Worm (Caenorhabditis elegans) whole organism, L1 larva: Measurements from ENCODE around the gene F56C9.8.
A peak's percentile ranks its signal among the peaks of the same experiment; 100 is the strongest.

Source experiments
- C16A3.4 ChIP-seq: fragments of 150-350 bp; optimal IDR thresholded peaks from 2 replicates; lab custom pipeline; 2014; ENCODE audit warnings: missing biosample characterization, missing genetic modification characterization
- C34B4.2 ChIP-seq: sonication (generic microtip); optimal IDR thresholded peaks from 2 replicates; lab custom pipeline; 2017; ENCODE audit warnings: mild to moderate bottlenecking, missing genetic modification characterization, missing compliant biosample characterization
- F16B12.6 ChIP-seq: fragments of 150-350 bp; optimal IDR thresholded peaks from 2 replicates; lab custom pipeline; 2014; ENCODE audit warnings: missing biosample characterization, missing genetic modification characterization
- aha-1 ChIP-seq: fragments of 150-350 bp; optimal IDR thresholded peaks from 2 replicates; lab custom pipeline; 2014; ENCODE audit warnings: missing biosample characterization, missing genetic modification characterization
- aly-2 ChIP-seq: fragments of 150-350 bp; optimal IDR thresholded peaks from 2 replicates; lab custom pipeline; 2014; ENCODE audit warnings: missing biosample characterization, missing genetic modification characterization
- blmp-1 ChIP-seq: fragments of 150-350 bp; optimal IDR thresholded peaks from 2 replicates; lab custom pipeline; 2014; ENCODE audit warnings: missing biosample characterization, missing genetic modification characterization
- ceh-63 ChIP-seq: fragments of 200-800 bp; sonication (Bioruptor generic); optimal IDR thresholded peaks from 2 replicates; lab custom pipeline; 2018; ENCODE audit warnings: mild to moderate bottlenecking, missing genetic modification characterization, missing compliant biosample characterization
- ceh-82 ChIP-seq, 3 experiments: fragments of 150-350 bp in 1 of 3; sonication (generic microtip) in 2 of 3; optimal IDR thresholded peaks; 2 replicates each; lab custom pipeline; 2014 to 2017; ENCODE audit warnings: missing biosample characterization in 3 of 3, missing genetic modification characterization in 3 of 3
- dpl-1 ChIP-seq, 3 experiments: fragments of 150-350 bp in 2 of 3; sonication (generic microtip) in 1 of 3; optimal IDR thresholded peaks; 2 replicates each; lab custom pipeline; 2014 to 2017; ENCODE audit warnings: missing biosample characterization in 3 of 3, missing genetic modification characterization in 3 of 3, missing genetic modification reagents in 3 of 3
- dsc-1 ChIP-seq: sonication (generic microtip); optimal IDR thresholded peaks from 2 replicates; lab custom pipeline; 2016; ENCODE audit warnings: mild to moderate bottlenecking, missing genetic modification characterization, missing compliant biosample characterization
- efl-1 ChIP-seq, 4 experiments: fragments of 150-350 bp; optimal IDR thresholded peaks in 3 of 4; peaks in 1 of 4; 1 replicate in 1 of 4; 2 replicates in 3 of 4; lab custom pipeline; 2014; ENCODE audit warnings: missing biosample characterization in 2 of 4, missing genetic modification characterization in 2 of 4, missing genetic modification reagents in 2 of 4
- elt-3 ChIP-seq, 6 experiments: fragments of 150-350 bp in 1 of 6; sonication (generic microtip); optimal IDR thresholded peaks; 2 replicates each; lab custom pipeline; 2017 to 2018; ENCODE audit warnings: missing biosample characterization in 6 of 6, missing genetic modification characterization in 6 of 6, inconsistent platforms in 1 of 6
- fkh-4 ChIP-seq: sonication (generic microtip); optimal IDR thresholded peaks from 2 replicates; lab custom pipeline; 2016; ENCODE audit warnings: missing compliant biosample characterization, missing genetic modification characterization, borderline replicate concordance
- grh-1 ChIP-seq: fragments of 200-800 bp; sonication (Bioruptor generic); IDR thresholded peaks from 2 replicates; pipeline ENCODE4 v1.3.6; 2022; ENCODE audit warnings: missing genetic modification reagents, missing genetic modification characterization, missing compliant biosample characterization
- hlh-4 ChIP-seq: sonication (generic microtip); optimal IDR thresholded peaks from 2 replicates; lab custom pipeline; 2016; ENCODE audit warnings: mild to moderate bottlenecking, missing genetic modification characterization, missing compliant biosample characterization
- irx-1 ChIP-seq: sonication (generic microtip); optimal IDR thresholded peaks from 2 replicates; lab custom pipeline; 2016; ENCODE audit warnings: missing genetic modification characterization, missing compliant biosample characterization
- isw-1 ChIP-seq: fragments of 200-800 bp; sonication (Bioruptor generic); IDR thresholded peaks from 2 replicates; pipeline ENCODE4 v1.3.6; 2022; ENCODE audit warnings: missing genetic modification characterization, missing compliant biosample characterization
- jun-1 ChIP-seq: fragments of 150-350 bp; optimal IDR thresholded peaks from 2 replicates; lab custom pipeline; 2014; ENCODE audit warnings: missing biosample characterization, missing genetic modification reagents, missing genetic modification characterization
- lin-14 ChIP-seq: fragments of 200-800 bp; sonication (Bioruptor generic); optimal IDR thresholded peaks from 2 replicates; lab custom pipeline; 2018; ENCODE audit warnings: mild to moderate bottlenecking, missing genetic modification characterization, moderate library complexity, missing compliant biosample characterization
- lin-15B ChIP-seq: fragments of 150-350 bp; sonication (generic microtip); optimal IDR thresholded peaks from 3 replicates; lab custom pipeline; 2014; ENCODE audit warnings: missing biosample characterization, missing genetic modification characterization
- lin-35 ChIP-seq, 2 experiments: fragments of 150-350 bp; optimal IDR thresholded peaks; 2 replicates each; lab custom pipeline; 2014; ENCODE audit warnings: missing biosample characterization in 2 of 2, missing genetic modification characterization in 2 of 2, missing genetic modification reagents in 2 of 2
- lsy-2 ChIP-seq, 2 experiments: fragments of 150-350 bp; optimal IDR thresholded peaks; 2 replicates each; lab custom pipeline; 2014; ENCODE audit warnings: missing biosample characterization in 2 of 2, missing genetic modification characterization in 2 of 2
- mdl-1 ChIP-seq, 2 experiments: fragments of 150-350 bp; optimal IDR thresholded peaks; 2 replicates each; lab custom pipeline; 2014 to 2017; ENCODE audit warnings: missing biosample characterization in 2 of 2, missing genetic modification characterization in 2 of 2, inconsistent platforms in 1 of 2
- mef-2 ChIP-seq: fragments of 150-350 bp; optimal IDR thresholded peaks from 2 replicates; lab custom pipeline; 2014; ENCODE audit warnings: missing biosample characterization, missing genetic modification characterization
- mep-1 ChIP-seq: fragments of 150-350 bp; optimal IDR thresholded peaks from 2 replicates; lab custom pipeline; 2014; ENCODE audit warnings: missing biosample characterization, missing genetic modification characterization
- nhr-20 ChIP-seq: sonication (generic microtip); optimal IDR thresholded peaks from 2 replicates; lab custom pipeline; 2016; ENCODE audit warnings: mild to moderate bottlenecking, missing genetic modification characterization, missing compliant biosample characterization
- nhr-28 ChIP-seq: fragments of 150-350 bp; optimal IDR thresholded peaks from 2 replicates; lab custom pipeline; 2014; ENCODE audit warnings: missing biosample characterization, missing genetic modification characterization
- nhr-47 ChIP-seq: sonication (generic microtip); optimal IDR thresholded peaks from 2 replicates; lab custom pipeline; 2016; ENCODE audit warnings: mild to moderate bottlenecking, missing genetic modification characterization, moderate library complexity, missing compliant biosample characterization
- nhr-71 ChIP-seq: sonication (generic microtip); optimal IDR thresholded peaks from 2 replicates; lab custom pipeline; 2016; ENCODE audit warnings: mild to moderate bottlenecking, missing genetic modification characterization, moderate library complexity, missing compliant biosample characterization
- nhr-84 ChIP-seq: sonication (generic microtip); optimal IDR thresholded peaks from 2 replicates; lab custom pipeline; 2017; ENCODE audit warnings: missing biosample characterization, missing genetic modification characterization
- nhr-85 ChIP-seq: sonication (generic microtip); peaks from one replicate; lab custom pipeline; 2016; ENCODE audit warnings: missing genetic modification characterization, inconsistent platforms, missing compliant biosample characterization
- nhr-90 ChIP-seq: sonication (generic microtip); optimal IDR thresholded peaks from 2 replicates; lab custom pipeline; 2016; ENCODE audit warnings: mild to moderate bottlenecking, missing genetic modification characterization, missing compliant biosample characterization; ENCODE audit not compliant: poor library complexity
- pag-3 ChIP-seq: sonication (generic microtip); optimal IDR thresholded peaks from 2 replicates; lab custom pipeline; 2017; ENCODE audit warnings: missing genetic modification characterization, mild to moderate bottlenecking, missing compliant biosample characterization, antibody characterized with exemption, borderline replicate concordance; ENCODE audit not compliant: insufficient read depth
- rnt-1 ChIP-seq: sonication (generic microtip); optimal IDR thresholded peaks from 2 replicates; lab custom pipeline; 2016; ENCODE audit warnings: mild to moderate bottlenecking, missing genetic modification characterization, moderate library complexity, missing compliant biosample characterization
- snu-23 ChIP-seq: sonication (generic microtip); optimal IDR thresholded peaks from 2 replicates; lab custom pipeline; 2016; ENCODE audit warnings: missing genetic modification characterization, missing compliant biosample characterization
- swsn-7 ChIP-seq: sonication (generic microtip); optimal IDR thresholded peaks from 2 replicates; lab custom pipeline; 2016; ENCODE audit warnings: missing genetic modification characterization, missing compliant biosample characterization
- tbx-2 ChIP-seq: sonication (generic microtip); optimal IDR thresholded peaks from 2 replicates; lab custom pipeline; 2016; ENCODE audit warnings: missing genetic modification characterization, missing compliant biosample characterization
- unc-130 ChIP-seq: fragments of 150-350 bp; optimal IDR thresholded peaks from 2 replicates; lab custom pipeline; 2017; ENCODE audit warnings: missing biosample characterization, missing genetic modification characterization, inconsistent platforms
- unc-30 ChIP-seq: sonication (generic microtip); optimal IDR thresholded peaks from 2 replicates; lab custom pipeline; 2017; ENCODE audit warnings: missing biosample characterization, missing genetic modification characterization
- unc-62 ChIP-seq: fragments of 150-350 bp; optimal IDR thresholded peaks from 2 replicates; lab custom pipeline; 2014; ENCODE audit warnings: missing biosample characterization, missing genetic modification reagents, missing genetic modification characterization
- unc-86 ChIP-seq: sonication (generic microtip); optimal IDR thresholded peaks from 2 replicates; lab custom pipeline; 2016; ENCODE audit warnings: missing genetic modification characterization, missing compliant biosample characterization
- xbp-1 ChIP-seq: sonication (generic microtip); optimal IDR thresholded peaks from 2 replicates; lab custom pipeline; 2016; ENCODE audit warnings: missing genetic modification characterization, missing compliant biosample characterization
- zip-4 ChIP-seq: fragments of 200-800 bp; sonication (Bioruptor generic); optimal IDR thresholded peaks from 2 replicates; lab custom pipeline; 2018; ENCODE audit warnings: mild to moderate bottlenecking, missing genetic modification characterization, moderate library complexity, missing compliant biosample characterization
- ztf-11 ChIP-seq, 2 experiments: sonication (generic microtip); optimal IDR thresholded peaks; 2 replicates each; lab custom pipeline; 2016 to 2017; ENCODE audit warnings: missing genetic modification characterization in 2 of 2, missing biosample characterization in 1 of 2, missing compliant biosample characterization in 1 of 2

F56C9.8 gene

DNA sequence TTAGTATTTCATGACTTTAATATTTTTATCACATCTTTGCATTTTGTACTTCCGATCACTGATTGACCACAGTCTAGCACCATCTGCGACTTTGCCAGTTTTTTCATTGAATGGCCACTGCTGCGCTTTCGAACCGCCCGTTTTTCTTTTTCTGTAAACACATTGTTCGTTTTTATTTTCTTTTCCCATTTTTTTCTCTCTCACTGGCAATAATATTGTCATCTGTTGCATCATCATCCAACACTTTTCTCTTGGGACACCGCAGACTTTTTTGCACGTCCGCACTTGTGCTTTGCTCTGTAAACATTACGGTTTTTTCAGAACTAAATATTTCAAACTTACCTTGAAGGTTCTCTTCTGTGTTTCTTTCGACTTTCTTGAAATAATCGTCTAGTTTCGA is 39.3 kb upstream of the F56C9.8 start (continued):
- no peak for TF ChIP-seq C34B4.2 (tag; lab: Kevin White, UChicago)
- TF ChIP-seq aly-2 (tag; lab: Kevin White, UChicago): no peak
- TF ChIP-seq, all 84 proteins: peak for 4

DNA sequence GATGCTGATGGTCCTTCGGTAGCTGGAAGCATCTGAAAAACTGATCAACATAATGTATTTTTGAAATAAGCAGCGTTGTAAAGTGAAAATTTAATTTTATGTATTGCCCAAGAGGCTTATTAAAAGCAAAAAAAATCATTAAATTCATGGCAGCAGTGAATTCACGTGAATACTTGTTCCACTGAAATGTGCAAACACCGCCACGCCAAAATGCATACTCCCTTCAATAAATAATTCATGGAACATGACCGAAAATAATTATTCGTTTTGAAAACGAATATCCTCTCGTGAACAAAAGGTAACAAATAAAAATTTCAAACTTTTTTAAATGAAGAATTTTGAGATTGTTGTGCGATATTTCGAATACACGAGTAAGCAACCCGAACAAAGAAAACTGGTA is 38.0 kb upstream of the F56C9.8 start, which contains the start of gene F08F8.10:
F08F8.10 (minus strand) TSS at position 38 of the 400 bp plus-strand sequence.
- TF ChIP-seq dpl-1 (GFP tag; optimal IDR thresholded peaks at IDR 0.05; lab: Kevin White, UChicago) (peak; percentile 33 to 65 (median 47)), snu-23 (GFP tag; lab: Kevin White, UChicago) (peak; percentile 61), C16A3.4 (tag; lab: Kevin White, UChicago) (peak; percentile 24), tbx-2 (tag; lab: Kevin White, UChicago) (peak; percentile 9), unc-86 (tag; lab: Kevin White, UChicago) (peak; percentile 92), dsc-1 (tag; lab: Kevin White, UChicago) (peak; percentile 5), pag-3 (tag; lab: Kevin White, UChicago) (no peak), xbp-1 (peak; percentile 35), zip-4 (GFP tag; lab: Kevin White, UChicago) (no peak), elt-3 (tag; optimal IDR thresholded peaks at IDR 0.05; lab: Kevin White, UChicago) (peak in 1 of 6 experiments; percentile 1), nhr-20 (tag; lab: Kevin White, UChicago) (peak; percentile 51), isw-1 (GFP tag; lab: Robert Waterston, UW) (peak; percentile 4; the same call in 1 of the 2 replicates), blmp-1 (tag; lab: Kevin White, UChicago) (peak; percentile 44), jun-1 (no peak), swsn-7 (tag; lab: Kevin White, UChicago) (peak; percentile 37), lin-14 (GFP tag; lab: Kevin White, UChicago) (peak; percentile 52), rnt-1 (peak; percentile 23), ceh-82 (tag; optimal IDR thresholded peaks at IDR 0.05; lab: Kevin White, UChicago) (peak in 1 of 3 experiments; percentile 18), aha-1 (tag; lab: Kevin White, UChicago) (no peak), nhr-85 (tag; lab: Kevin White, UChicago) (peak; percentile 56), nhr-47 (tag; lab: Kevin White, UChicago) (peak; percentile 35), unc-30 (no peak), grh-1 (no peak), ceh-63 (no peak), lsy-2 (tag; optimal IDR thresholded peaks at IDR 0.05; lab: Kevin White, UChicago) (peak; percentile 63 to 64), irx-1 (tag; lab: Kevin White, UChicago) (no peak), unc-62 (GFP tag; lab: Kevin White, UChicago) (no peak), lin-35 (GFP tag; optimal IDR thresholded peaks at IDR 0.05; lab: Kevin White, UChicago) (peak; percentile 64 to 68), mdl-1 (tag; optimal IDR thresholded peaks at IDR 0.05; lab: Kevin White, UChicago) (peak in 1 of 2 experiments; percentile 61), nhr-71 (tag; lab: Kevin White, UChicago) (peak; percentile 56), F16B12.6 (peak; percentile 92), unc-130 (tag; lab: Kevin White, UChicago) (peak; percentile 33), efl-1 (optimal IDR thresholded peaks at IDR 0.05; lab: Kevin White, UChicago) (peak; percentile 52 to 64), efl-1 (GFP tag; optimal IDR thresholded peaks at IDR 0.05 in 1 of 2; lab: Kevin White, UChicago) (peak; percentile 63 to 96), mep-1 (tag; lab: Kevin White, UChicago) (peak; percentile 82)

DNA sequence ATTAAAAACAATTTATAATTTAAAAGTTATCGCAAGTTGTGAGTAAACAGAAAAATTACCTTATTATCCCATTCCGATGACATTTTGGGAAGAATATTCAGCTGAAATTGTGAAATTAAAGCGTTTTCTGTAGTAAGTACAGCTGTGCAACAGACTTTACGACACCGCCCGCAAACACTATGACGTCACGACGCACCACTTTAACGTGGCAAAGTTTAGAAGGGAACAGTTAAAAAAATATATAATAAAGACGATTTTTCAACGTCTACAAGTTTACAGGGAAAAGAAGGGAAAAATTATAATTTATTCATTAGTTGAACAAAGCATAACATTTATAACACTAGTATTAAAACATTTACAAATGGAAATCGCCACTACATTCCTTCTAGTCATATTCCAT is 34.6 kb upstream of the F56C9.8 start, which contains the start of gene F08F8.9:
F08F8.9 (minus strand) TSS at position 101 of the 400 bp plus-strand sequence.
- TF ChIP-seq ztf-11 (tag; optimal IDR thresholded peaks at IDR 0.05; lab: Kevin White, UChicago): no peak
- no peak for TF ChIP-seq lsy-2 (tag; optimal IDR thresholded peaks at IDR 0.05; lab: Kevin White, UChicago)
- no peak for TF ChIP-seq nhr-85 (tag; lab: Kevin White, UChicago)
- TF ChIP-seq F16B12.6: peak; percentile 45
- no peak for TF ChIP-seq nhr-90 (tag; lab: Kevin White, UChicago)
- TF ChIP-seq lin-15B (tag; lab: Kevin White, UChicago): no peak
- no peak for TF ChIP-seq fkh-4 (tag; lab: Kevin White, UChicago)
- no peak for TF ChIP-seq xbp-1
- no peak for TF ChIP-seq irx-1 (tag; lab: Kevin White, UChicago)
- peak in 1 of 2 experiments; percentile 1 for TF ChIP-seq lin-35 (GFP tag; optimal IDR thresholded peaks at IDR 0.05; lab: Kevin White, UChicago)
- TF ChIP-seq zip-4 (GFP tag; lab: Kevin White, UChicago): no peak
- TF ChIP-seq hlh-4 (tag; lab: Kevin White, UChicago): no peak
- TF ChIP-seq nhr-84 (tag; lab: Kevin White, UChicago): no peak
- no peak for TF ChIP-seq mef-2 (tag; lab: Kevin White, UChicago)
- TF ChIP-seq nhr-28: no peak
